Fruit fly (Drosophila melanogaster): ENCODE measurements around the gene CG15056.

CG15056 gene

dm6 chrX:18366033-18366850 is 49.0 kb upstream of the CG15056 start, which contains the start of gene CrebB (continued):
- TF ChIP-seq cg (GFP tag; optimal IDR thresholded peaks at IDR 0.05) = peak; percentile 85
- peak; percentile 53 for TF ChIP-seq row (GFP tag; IDR thresholded peaks at IDR 0.05)
- TF ChIP-seq schlank (tag; optimal IDR thresholded peaks at IDR 0.05) = no peak
- TF ChIP-seq zfh2 (GFP tag; optimal IDR thresholded peaks at IDR 0.05) = peak; percentile 9
- 0 out of 3 replicates have a peak, but pooled peaks have one; percentile 18 for TF ChIP-seq otp (GFP tag; IDR thresholded peaks at IDR 0.05)
- TF ChIP-seq Max (GFP tag; optimal IDR thresholded peaks at IDR 0.05) = no peak
- TF ChIP-seq CG2116 (GFP tag; optimal IDR thresholded peaks at IDR 0.05) = no peak
- no peak for TF ChIP-seq Ets65A (GFP tag)
- TF ChIP-seq CG7556 (GFP tag; optimal IDR thresholded peaks at IDR 0.05) = no peak
- TF ChIP-seq Dref (GFP tag; IDR thresholded peaks at IDR 0.05) = no peak
- TF ChIP-seq hkb (optimal IDR thresholded peaks at IDR 0.05) = no peak
- no peak for TF ChIP-seq hkb (GFP tag; IDR thresholded peaks at IDR 0.05)
- peak; percentile 41; the same call in 1 of the 2 replicates for TF ChIP-seq CG7372 (GFP tag; IDR thresholded peaks at IDR 0.05)
- peak; percentile 18 for TF ChIP-seq Dp (GFP tag; optimal IDR thresholded peaks at IDR 0.05)
- TF ChIP-seq CG11695 (GFP tag; IDR thresholded peaks at IDR 0.05) = no peak
- no peak for TF ChIP-seq CG16813 (GFP tag; IDR thresholded peaks at IDR 0.05; ENCODE audit: partially characterized antibody)
- TF ChIP-seq Oaz (GFP tag; IDR thresholded peaks at IDR 0.05) = no peak
- TF ChIP-seq lov (optimal IDR thresholded peaks at IDR 0.05) = no peak
- no peak for TF ChIP-seq lov (GFP tag; IDR thresholded peaks at IDR 0.05)
- TF ChIP-seq Dbx (GFP tag; IDR thresholded peaks at IDR 0.05) = no peak
- TF ChIP-seq HLH4C (GFP tag; IDR thresholded peaks at IDR 0.05; ENCODE audit: partially characterized antibody) = 0 out of 3 replicates have a peak, but pooled peaks have one; percentile 40
- no peak for TF ChIP-seq CG17385 (GFP tag; optimal IDR thresholded peaks at IDR 0.05)
- TF ChIP-seq Spps (tag; optimal IDR thresholded peaks at IDR 0.05) = no peak
- peak; percentile 46 for TF ChIP-seq CG17912 (GFP tag; optimal IDR thresholded peaks at IDR 0.05)
- no peak for TF ChIP-seq ro (GFP tag; IDR thresholded peaks at IDR 0.05)
- no peak for TF ChIP-seq Ssrp (tag; optimal IDR thresholded peaks at IDR 0.05)
- TF ChIP-seq Xbp1 (GFP tag; optimal IDR thresholded peaks at IDR 0.05) = peak; percentile 12
- TF ChIP-seq dmrt99B (tag; optimal IDR thresholded peaks at IDR 0.05) = no peak
- peak; percentile 71; the same call in 1 of the 3 replicates for TF ChIP-seq CG2199 (GFP tag; IDR thresholded peaks at IDR 0.05)
- no peak for TF ChIP-seq CG15696 (tag; optimal IDR thresholded peaks at IDR 0.05)
- TF ChIP-seq CG11504 (tag; optimal IDR thresholded peaks at IDR 0.05) = no peak
- TF ChIP-seq CG6683 (GFP tag; optimal IDR thresholded peaks at IDR 0.05) = no peak
- no peak for TF ChIP-seq CG14965 (GFP tag; optimal IDR thresholded peaks at IDR 0.05; ENCODE audit: borderline replicate concordance)
- no peak for TF ChIP-seq Blimp-1 (GFP tag; optimal IDR thresholded peaks at IDR 0.05)
- peak; percentile 66 for TF ChIP-seq phol (tag; optimal IDR thresholded peaks at IDR 0.05)
- no peak for TF ChIP-seq croc (GFP tag; conservative IDR thresholded peaks at IDR 0.05)
- TF ChIP-seq CG12942 (GFP tag; optimal IDR thresholded peaks at IDR 0.05) = no peak
- no peak for TF ChIP-seq pho (GFP tag; optimal IDR thresholded peaks at IDR 0.05)
- no peak for TF ChIP-seq ash1 (GFP tag; optimal IDR thresholded peaks at IDR 0.05)
- TF ChIP-seq CG1602 (GFP tag; optimal IDR thresholded peaks at IDR 0.05) = no peak
- no peak for TF ChIP-seq CG13424 (tag; optimal IDR thresholded peaks at IDR 0.05)
- peak; percentile 10; the same call in 1 of the 2 replicates for TF ChIP-seq MBD-R2 (GFP tag; IDR thresholded peaks at IDR 0.05)
- TF ChIP-seq CG9876 (GFP tag; optimal IDR thresholded peaks at IDR 0.05) = peak; percentile 17
- peak; percentile 65 for TF ChIP-seq CG9932 (GFP tag; IDR thresholded peaks at IDR 0.05)
- TF ChIP-seq YL-1 (GFP tag; optimal IDR thresholded peaks at IDR 0.05) = no peak
- peak; percentile 45 for TF ChIP-seq Dek (tag; optimal IDR thresholded peaks at IDR 0.05)
- TF ChIP-seq ab (GFP tag; optimal IDR thresholded peaks at IDR 0.05) = no peak
- no peak for TF ChIP-seq CG10462 (GFP tag; optimal IDR thresholded peaks at IDR 0.05)
- TF ChIP-seq slbo (GFP tag; IDR thresholded peaks at IDR 0.05) = peak; percentile 53
- TF ChIP-seq ATbp (GFP tag; optimal IDR thresholded peaks at IDR 0.05) = no peak
